Fruit fly (Drosophila melanogaster) whole organism, embryonic: Measurements from ENCODE around the gene CG32537.

ENCODE experiments used
- Atf6 ChIP-seq: fragments of 200-800 bp; sonication (Bioruptor generic); IDR thresholded peaks from 2 replicates; pipeline ENCODE4 v1.3.6; 2022; ENCODE audit warnings: missing biosample characterization, missing genetic modification characterization
- B-H2 ChIP-seq: fragments of 200-800 bp; sonication (Bioruptor generic); optimal IDR thresholded peaks from 2 replicates; lab custom pipeline; 2018; ENCODE audit warnings: missing biosample characterization, mild to moderate bottlenecking, missing genetic modification characterization
- BtbVII ChIP-seq: fragments of 200-800 bp; sonication (Bioruptor generic); optimal IDR thresholded peaks from 3 replicates; lab custom pipeline; 2017; ENCODE audit warnings: missing biosample characterization, mild to moderate bottlenecking, missing genetic modification characterization
- CG11504 ChIP-seq: fragments of 200-800 bp; sonication (Bioruptor generic); optimal IDR thresholded peaks from 3 replicates; lab custom pipeline; 2019; ENCODE audit warnings: missing biosample characterization, mild to moderate bottlenecking, missing genetic modification characterization, moderate library complexity
- CG13287 ChIP-seq: fragments of 200-800 bp; sonication (Bioruptor generic); IDR thresholded peaks from 2 replicates; pipeline ENCODE4 v1.3.6; 2022; ENCODE audit warnings: missing biosample characterization, missing genetic modification characterization; ENCODE audit not compliant: partially characterized antibody
- CG14667 ChIP-seq: fragments of 200-800 bp; sonication (Bioruptor generic); IDR thresholded peaks from 2 replicates; pipeline ENCODE4 v1.3.6; 2022; ENCODE audit warnings: missing biosample characterization, missing genetic modification characterization
- CG15269 ChIP-seq: fragments of 200-800 bp; sonication (Bioruptor generic); optimal IDR thresholded peaks from 2 replicates; lab custom pipeline; 2018; ENCODE audit warnings: missing biosample characterization, mild to moderate bottlenecking, missing genetic modification characterization, moderate library complexity
- CG1602 ChIP-seq: fragments of 200-800 bp; sonication (Bioruptor generic); optimal IDR thresholded peaks from 3 replicates; lab custom pipeline; 2016; ENCODE audit warnings: missing biosample characterization, missing genetic modification characterization
- CG1647 ChIP-seq: fragments of 200-800 bp; sonication (Bioruptor generic); optimal IDR thresholded peaks from 3 replicates; lab custom pipeline; 2016; ENCODE audit warnings: missing biosample characterization, missing genetic modification characterization
- CG1792 ChIP-seq: fragments of 200-800 bp; sonication (Bioruptor generic); optimal IDR thresholded peaks from 2 replicates; lab custom pipeline; 2016; ENCODE audit warnings: missing biosample characterization, missing genetic modification characterization
- CG18476 ChIP-seq: fragments of 200-800 bp; sonication (Bioruptor generic); optimal IDR thresholded peaks from 2 replicates; lab custom pipeline; 2016; ENCODE audit warnings: missing biosample characterization, mild to moderate bottlenecking, missing genetic modification characterization
- CG2202 ChIP-seq: fragments of 200-800 bp; sonication (Bioruptor generic); optimal IDR thresholded peaks from 2 replicates; lab custom pipeline; 2018; ENCODE audit warnings: missing biosample characterization, mild to moderate bottlenecking, missing genetic modification characterization
- CG32532 ChIP-seq: fragments of 200-800 bp; sonication (Bioruptor generic); IDR thresholded peaks from 2 replicates; pipeline ENCODE4 v1.3.6; 2022; ENCODE audit warnings: missing biosample characterization, missing genetic modification characterization
- CG34376 ChIP-seq: fragments of 200-800 bp; sonication (Bioruptor generic); optimal IDR thresholded peaks from 2 replicates; lab custom pipeline; 2018; ENCODE audit warnings: missing biosample characterization, mild to moderate bottlenecking, missing genetic modification characterization
- CG3995 ChIP-seq: fragments of 200-800 bp; sonication (Bioruptor generic); optimal IDR thresholded peaks from 3 replicates; lab custom pipeline; 2016; ENCODE audit warnings: missing biosample characterization, missing genetic modification characterization
- CG4424 ChIP-seq: fragments of 200-800 bp; sonication (Bioruptor generic); optimal IDR thresholded peaks from 3 replicates; lab custom pipeline; 2016; ENCODE audit warnings: missing biosample characterization, missing genetic modification characterization
- ERR ChIP-seq: fragments of 200-800 bp; sonication (Bioruptor generic); optimal IDR thresholded peaks from 2 replicates; lab custom pipeline; 2016; ENCODE audit warnings: missing biosample characterization, missing genetic modification characterization
- Ets65A ChIP-seq: fragments of 200-800 bp; sonication (Bioruptor generic); peaks from one replicate; lab custom pipeline; 2016; ENCODE audit warnings: missing biosample characterization, missing genetic modification characterization
- Gug ChIP-seq: fragments of 200-800 bp; sonication (Bioruptor generic); IDR thresholded peaks from 4 replicates; pipeline ENCODE4 v1.3.6; 2022; ENCODE audit warnings: missing biosample characterization, missing genetic modification characterization
- Med ChIP-seq: fragments of 200-800 bp; sonication (Bioruptor generic); peaks from one replicate; lab custom pipeline; 2016; ENCODE audit warnings: missing biosample characterization, missing genetic modification characterization, mild to moderate bottlenecking, inconsistent platforms, moderate library complexity
- NfI ChIP-seq: fragments of 200-800 bp; sonication (Bioruptor generic); optimal IDR thresholded peaks from 3 replicates; lab custom pipeline; 2018; ENCODE audit warnings: missing biosample characterization, mild to moderate bottlenecking, missing genetic modification characterization, moderate library complexity
- Pdp1 ChIP-seq, 2 experiments: fragments of 200-800 bp; sonication (Bioruptor generic); optimal IDR thresholded peaks; 3 replicates each; lab custom pipeline; 2016; ENCODE audit warnings: missing biosample characterization in 2 of 2, missing genetic modification characterization in 2 of 2, mild to moderate bottlenecking in 1 of 2, moderate library complexity in 1 of 2
- Vsx1 ChIP-seq: fragments of 200-800 bp; sonication (Bioruptor generic); optimal IDR thresholded peaks from 2 replicates; lab custom pipeline; 2017; ENCODE audit warnings: missing biosample characterization, mild to moderate bottlenecking, missing genetic modification characterization, missing genetic modification reagents
- bigmax ChIP-seq: fragments of 200-800 bp; sonication (Bioruptor generic); optimal IDR thresholded peaks from 2 replicates; lab custom pipeline; 2018; ENCODE audit warnings: missing biosample characterization, mild to moderate bottlenecking, missing genetic modification characterization
- chinmo ChIP-seq: fragments of 200-800 bp; sonication (Bioruptor generic); IDR thresholded peaks from 4 replicates; pipeline ENCODE4 v1.3.6; 2022; ENCODE audit warnings: missing biosample characterization, missing genetic modification characterization; ENCODE audit not compliant: partially characterized antibody
- chm ChIP-seq: fragments of 200-800 bp; sonication (Bioruptor generic); IDR thresholded peaks from 2 replicates; pipeline ENCODE4 v1.3.6; 2022; ENCODE audit warnings: missing biosample characterization, missing genetic modification characterization
- en ChIP-seq: fragments of 200-800 bp; sonication (Bioruptor generic); optimal IDR thresholded peaks from 2 replicates; lab custom pipeline; 2016; ENCODE audit warnings: missing biosample characterization, missing genetic modification characterization
- eve ChIP-seq, 2 experiments: fragments of >200 bp; optimal IDR thresholded peaks; 2 replicates each; lab custom pipeline; 2017; ENCODE audit warnings: missing biosample characterization in 2 of 2, missing genetic modification characterization in 2 of 2
- exex ChIP-seq: fragments of 200-800 bp; sonication (Bioruptor generic); optimal IDR thresholded peaks from 4 replicates; lab custom pipeline; 2018; ENCODE audit warnings: missing biosample characterization, mild to moderate bottlenecking, missing genetic modification characterization, moderate library complexity
- fd96Cb ChIP-seq: fragments of 200-800 bp; sonication (Bioruptor generic); optimal IDR thresholded peaks from 2 replicates; lab custom pipeline; 2018; ENCODE audit warnings: missing biosample characterization, mild to moderate bottlenecking, missing genetic modification characterization, moderate library complexity
- grn ChIP-seq: fragments of 200-800 bp; sonication (Bioruptor generic); optimal IDR thresholded peaks from 3 replicates; lab custom pipeline; 2017; ENCODE audit warnings: missing biosample characterization, missing genetic modification characterization
- hkb ChIP-seq, 2 experiments: fragments of 200-800 bp in 1 of 2; fragments of >200 bp in 1 of 2; sonication (Bioruptor generic) in 1 of 2; IDR thresholded peaks in 1 of 2; optimal IDR thresholded peaks in 1 of 2; 2 replicates each; pipeline versions ENCODE4 v1.3.6 to Lab custom; 2017 to 2022; ENCODE audit warnings: missing biosample characterization in 1 of 2, missing genetic modification characterization in 1 of 2
- insv ChIP-seq, 2 experiments: fragments of 200-800 bp; sonication (Bioruptor generic); optimal IDR thresholded peaks; 3 replicates each; lab custom pipeline; 2016 to 2018; ENCODE audit warnings: missing biosample characterization in 2 of 2, missing genetic modification characterization in 2 of 2
- jumu ChIP-seq: fragments of 200-800 bp; sonication (Bioruptor generic); optimal IDR thresholded peaks from 3 replicates; lab custom pipeline; 2016; ENCODE audit warnings: missing biosample characterization, missing genetic modification characterization
- mirr ChIP-seq: fragments of 200-800 bp; sonication (Bioruptor generic); optimal IDR thresholded peaks from 3 replicates; lab custom pipeline; 2018; ENCODE audit warnings: missing biosample characterization, mild to moderate bottlenecking, missing genetic modification characterization
- org-1 ChIP-seq: fragments of 200-800 bp; sonication (Bioruptor generic); optimal IDR thresholded peaks from 2 replicates; lab custom pipeline; 2017; ENCODE audit warnings: missing biosample characterization, missing genetic modification characterization
- p53 ChIP-seq: fragments of 200-800 bp; sonication (Bioruptor generic); optimal IDR thresholded peaks from 2 replicates; lab custom pipeline; 2016; ENCODE audit warnings: missing biosample characterization, missing genetic modification characterization
- row ChIP-seq: fragments of 200-800 bp; sonication (Bioruptor generic); IDR thresholded peaks from 3 replicates; pipeline ENCODE4 v1.3.6; 2022; ENCODE audit warnings: missing biosample characterization, missing genetic modification characterization
- scrt ChIP-seq: fragments of 200-800 bp; sonication (Bioruptor generic); optimal IDR thresholded peaks from 2 replicates; lab custom pipeline; 2018; ENCODE audit warnings: missing biosample characterization, mild to moderate bottlenecking, missing genetic modification characterization, moderate library complexity
- sens ChIP-seq: fragments of 200-800 bp; sonication (Bioruptor generic); peaks from one replicate; lab custom pipeline; 2016; ENCODE audit warnings: missing biosample characterization, missing genetic modification characterization
- sima ChIP-seq: fragments of 200-800 bp; sonication (Bioruptor generic); optimal IDR thresholded peaks from 2 replicates; lab custom pipeline; 2016; ENCODE audit warnings: missing biosample characterization, missing genetic modification characterization
- sr ChIP-seq: fragments of 200-800 bp; sonication (Bioruptor generic); IDR thresholded peaks from 3 replicates; pipeline ENCODE4 v1.3.6; 2022; ENCODE audit warnings: missing biosample characterization, missing genetic modification characterization
- sug ChIP-seq: fragments of 200-800 bp; optimal IDR thresholded peaks from 2 replicates; lab custom pipeline; 2019; ENCODE audit warnings: missing biosample characterization, mild to moderate bottlenecking, missing genetic modification characterization, moderate library complexity
- tio ChIP-seq: fragments of 200-800 bp; sonication (Bioruptor generic); optimal IDR thresholded peaks from 2 replicates; lab custom pipeline; 2017; ENCODE audit warnings: missing biosample characterization, missing genetic modification characterization, inconsistent platforms
- vvl ChIP-seq: fragments of 200-800 bp; sonication (Bioruptor generic); IDR thresholded peaks from 2 replicates; pipeline ENCODE4 v1.3.6; 2022; ENCODE audit warnings: missing biosample characterization, missing genetic modification characterization

Gene CG32537

dm6 chrX:19295831-19296423 is 19.6 kb upstream of the CG32537 start (continued):
- no peak for TF ChIP-seq CG13287
- TF ChIP-seq chinmo (GFP tag; lab: Robert Waterston, UW) = no peak

dm6 chrX:19294953-19295352 is 18.6 kb upstream of the CG32537 start:
- 0 out of 3 replicates have a peak, but pooled peaks have one; percentile 24 for TF ChIP-seq sr (GFP tag; lab: Robert Waterston, UW)
- 0 out of 2 replicates have a peak, but pooled peaks have one; percentile 11 for TF ChIP-seq Atf6 (GFP tag; lab: Robert Waterston, UW)
- peak; percentile 57 for TF ChIP-seq CG18476 (GFP tag; lab: Kevin White, UChicago)
- no peak for TF ChIP-seq CG1647 (GFP tag; lab: Kevin White, UChicago)
- TF ChIP-seq Med (GFP tag; lab: Kevin White, UChicago) = peak; percentile 3
- no peak for TF ChIP-seq sima (GFP tag; lab: Kevin White, UChicago)
- peak; percentile 23 for TF ChIP-seq sens (GFP tag; lab: Kevin White, UChicago)
- no peak for TF ChIP-seq vvl
- peak; percentile 83 for TF ChIP-seq hkb (optimal IDR thresholded peaks at IDR 0.05; lab: Kevin White, UChicago)
- no peak for TF ChIP-seq hkb (GFP tag; IDR thresholded peaks at IDR 0.05; lab: Robert Waterston, UW)
- TF ChIP-seq chinmo (GFP tag; lab: Robert Waterston, UW) = 0 out of 4 replicates have a peak, but pooled peaks have one; percentile 26
- TF ChIP-seq, all 482 proteins: peak for 7

- TF ChIP-seq exex (tag; lab: Kevin White, UChicago) (peak; percentile 98), CG34376 (peak; percentile 22), grn (GFP tag; lab: Kevin White, UChicago) (peak; percentile 89), sug (peak; percentile 75), bigmax (GFP tag; lab: Kevin White, UChicago) (peak; percentile 78), Ets65A (peak; percentile 1), Pdp1 (GFP tag; optimal IDR thresholded peaks at IDR 0.05; lab: Kevin White, UChicago) (peak in 1 of 2 experiments; percentile 64), B-H2 (GFP tag; lab: Kevin White, UChicago) (no peak), Vsx1 (GFP tag; lab: Kevin White, UChicago) (peak; percentile 70), CG4424 (no peak)
Observed at dm6 chrX:19294030-19294429, 17.7 kb upstream of the CG32537 start.

dm6 chrX:19293320-19293719 is 17.0 kb upstream of the CG32537 start:
- TF ChIP-seq tio (GFP tag; lab: Kevin White, UChicago) (no peak), Med (GFP tag; lab: Kevin White, UChicago) (peak; percentile 62), mirr (peak; percentile 30), fd96Cb (tag; lab: Kevin White, UChicago) (no peak), chm (GFP tag; lab: Robert Waterston, UW) (no peak), eve (GFP tag; optimal IDR thresholded peaks at IDR 0.05; lab: Kevin White, UChicago) (no peak), CG1792 (no peak), ERR (no peak), jumu (GFP tag; lab: Kevin White, UChicago) (no peak), CG11504 (no peak), en (GFP tag; lab: Kevin White, UChicago) (no peak), NfI (GFP tag; lab: Kevin White, UChicago) (no peak), Pdp1 (GFP tag; optimal IDR thresholded peaks at IDR 0.05; lab: Kevin White, UChicago) (peak in 1 of 2 experiments; percentile 36), row (GFP tag; lab: Robert Waterston, UW) (no peak), CG3995 (GFP tag; lab: Kevin White, UChicago) (no peak), Gug (no peak), p53 (GFP tag; lab: Kevin White, UChicago) (no peak), scrt (GFP tag; lab: Kevin White, UChicago) (no peak), CG15269 (tag; lab: Kevin White, UChicago) (no peak), BtbVII (GFP tag; lab: Kevin White, UChicago) (peak; percentile 5), CG2202 (tag; lab: Kevin White, UChicago) (no peak), CG1602 (GFP tag; lab: Kevin White, UChicago) (no peak), CG32532 (no peak), insv (GFP tag; optimal IDR thresholded peaks at IDR 0.05; lab: Kevin White, UChicago) (peak in 1 of 2 experiments; percentile 39), CG14667 (no peak), vvl (no peak), org-1 (GFP tag; lab: Kevin White, UChicago) (no peak)
